Worm (Caenorhabditis elegans): ENCODE measurements around the gene fil-1.
"Not testable (repeated sequence)": the region's sequence is repeated elsewhere in the genome, so short reads cannot be mapped to it uniquely, and the experiment has no call there.

fil-1 gene

ce11 chrV:15028896-15029519 lies 35.4 kb downstream of the fil-1 start, which contains the start of gene F14H8.8 (continued):
- TF ChIP-seq C06A6.2 (GFP tag; conservative IDR thresholded peaks at IDR 0.05) (no peak), Y79H2A.3 (GFP tag; conservative IDR thresholded peaks at IDR 0.05) (no peak), F55B11.4 (tag; optimal IDR thresholded peaks at IDR 0.05; ENCODE audit: borderline replicate concordance, insufficient read depth) (no peak), tbp1 (GFP tag; optimal IDR thresholded peaks at IDR 0.05) (peak; percentile 77), B0035.1 (tag; optimal IDR thresholded peaks at IDR 0.05) (no peak), B0261.1 (tag; optimal IDR thresholded peaks at IDR 0.05) (peak; percentile 14), ztf-28 (GFP tag; IDR thresholded peaks at IDR 0.05) (no peak), ztf-6 (GFP tag; IDR thresholded peaks at IDR 0.05) (no peak), lir-1 (GFP tag; conservative IDR thresholded peaks at IDR 0.05) (no peak), ceh-40 (GFP tag; IDR thresholded peaks at IDR 0.05) (no peak), mcd-1 (GFP tag; IDR thresholded peaks at IDR 0.05) (peak; percentile 72), nhr-179 (tag; optimal IDR thresholded peaks at IDR 0.05) (no peak), lin-26 (GFP tag; IDR thresholded peaks at IDR 0.05) (no peak), B0336.3 (GFP tag; IDR thresholded peaks at IDR 0.05) (no peak), unc-130 (GFP tag; optimal IDR thresholded peaks at IDR 0.05) (no peak), ceh-100 (GFP tag; IDR thresholded peaks at IDR 0.05) (peak; percentile 60), Y67H2A.10 (GFP tag; conservative IDR thresholded peaks at IDR 0.05) (no peak), repo-1 (tag; optimal IDR thresholded peaks at IDR 0.05) (no peak), ztf-25 (GFP tag; IDR thresholded peaks at IDR 0.05) (no peak), Y53G8AR.9 (GFP tag; conservative IDR thresholded peaks at IDR 0.05) (peak; percentile 59; the same call in 1 of the 2 replicates), F57A8.1 (GFP tag; optimal IDR thresholded peaks at IDR 0.05) (no peak), tlf-1 (GFP tag; optimal IDR thresholded peaks at IDR 0.05) (peak; percentile 30), chd-7 (tag; optimal IDR thresholded peaks at IDR 0.05) (no peak), C17E4.6 (GFP tag; IDR thresholded peaks at IDR 0.05) (no peak), fkh-3 (tag; optimal IDR thresholded peaks at IDR 0.05) (no peak), snpc-1.3 (tag; optimal IDR thresholded peaks at IDR 0.05; ENCODE audit: insufficient read depth) (peak; percentile 93), K11D2.4 (GFP tag; IDR thresholded peaks at IDR 0.05) (no peak), dpl-1 (GFP tag; optimal IDR thresholded peaks at IDR 0.05) (no peak), zfh-2 (GFP tag; conservative IDR thresholded peaks at IDR 0.05) (no peak), akir-1 (GFP tag; optimal IDR thresholded peaks at IDR 0.05) (no peak), D2030.7 (GFP tag; IDR thresholded peaks at IDR 0.05) (peak; percentile 73), dox-1 (GFP tag; IDR thresholded peaks at IDR 0.05) (peak; percentile 79), ekl-4 (GFP tag; IDR thresholded peaks at IDR 0.05) (peak; percentile 77; the same call in 1 of the 2 replicates), unc-62 (GFP tag; optimal IDR thresholded peaks at IDR 0.05) (no peak), sea-2 (GFP tag; IDR thresholded peaks at IDR 0.05) (no peak), nhr-27 (tag; optimal IDR thresholded peaks at IDR 0.05) (no peak), K12H6.12 (tag; optimal IDR thresholded peaks at IDR 0.05) (no peak), ets-4 (GFP tag; optimal IDR thresholded peaks at IDR 0.05) (no peak)

ce11 chrV:15031373-15031772 lies 37.7 kb downstream of the fil-1 start, which contains the start of gene cng-1:
cng-1 (minus strand) TSS chrV:15031473.
- not testable (repeated sequence) for TF ChIP-seq Y67H2A.10 (GFP tag; conservative IDR thresholded peaks at IDR 0.05); F22D6.2 (tag; optimal IDR thresholded peaks at IDR 0.05); ceh-91 (GFP tag; IDR thresholded peaks at IDR 0.05)

All from whole organism, young adult.